Worm (Caenorhabditis elegans): Measurements from ENCODE around the gene K07H8.11.

DNA sequence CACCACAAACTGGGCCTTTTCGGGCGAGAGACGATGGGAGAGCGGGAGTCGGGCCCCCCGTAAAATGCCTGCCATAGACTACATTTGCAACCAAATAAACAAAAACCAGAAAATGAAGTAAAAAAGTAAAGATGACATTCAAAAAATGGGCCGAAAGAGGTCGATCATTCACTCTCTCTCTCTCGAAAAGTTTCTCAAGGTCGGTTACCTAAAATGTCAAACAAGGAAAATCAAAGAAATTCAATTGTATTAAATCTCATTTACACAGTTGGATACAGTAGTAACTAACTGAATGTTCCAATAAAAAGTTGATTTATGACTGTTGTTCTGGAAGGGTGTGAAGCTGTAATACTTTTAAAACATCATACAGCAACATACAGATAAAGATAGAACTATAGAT, 43.7 kb upstream of the K07H8.11 start:
- TF ChIP-seq him-1 (tag; optimal IDR thresholded peaks at IDR 0.05) (no peak), W03F9.2 (tag; optimal IDR thresholded peaks at IDR 0.05) (no peak), dao-5 (tag; optimal IDR thresholded peaks at IDR 0.05) (no peak)

Measured in whole organism, L4/young adult.